Worm (Caenorhabditis elegans) whole organism, young adult: ENCODE results near the gene Y51H7BR.8.
A peak's percentile ranks its signal among the peaks of the same experiment; 100 is the strongest.

Experiments used
- D2030.7 ChIP-seq: fragments of 200-800 bp; sonication (Bioruptor generic); IDR thresholded peaks from 2 replicates; pipeline ENCODE4 v1.3.6; 2022; ENCODE audit warnings: missing genetic modification reagents, missing genetic modification characterization, missing compliant biosample characterization
- F33H1.4 ChIP-seq: fragments of 200-800 bp; sonication (Bioruptor generic); IDR thresholded peaks from 2 replicates; pipeline ENCODE4 v1.3.6; 2022; ENCODE audit warnings: missing genetic modification reagents, missing genetic modification characterization, missing compliant biosample characterization
- F55B11.4 ChIP-seq: sonication (generic microtip); optimal IDR thresholded peaks from 2 replicates; lab custom pipeline; 2016; ENCODE audit warnings: missing compliant biosample characterization, missing genetic modification characterization, borderline replicate concordance; ENCODE audit not compliant: insufficient read depth
- Y53F4B.3 ChIP-seq: fragments of 200-800 bp; sonication (Bioruptor generic); IDR thresholded peaks from 2 replicates; pipeline ENCODE4 v1.3.6; 2022; ENCODE audit warnings: missing genetic modification reagents, missing genetic modification characterization, missing compliant biosample characterization
- Y53G8AR.9 ChIP-seq: fragments of 200-800 bp; sonication (Bioruptor generic); conservative IDR thresholded peaks from 2 replicates; pipeline ENCODE4 v1.3.6; 2022; ENCODE audit warnings: missing genetic modification reagents, missing genetic modification characterization, missing compliant biosample characterization
- Y95B8A.8 ChIP-seq: fragments of 200-800 bp; sonication (Bioruptor generic); IDR thresholded peaks from 2 replicates; pipeline ENCODE4 v1.3.6; 2022; ENCODE audit warnings: missing genetic modification reagents, missing genetic modification characterization, missing compliant biosample characterization
- ama-1 ChIP-seq, 3 experiments: fragments of 150-350 bp in 1 of 3; sonication (generic microtip) in 2 of 3; optimal IDR thresholded peaks; 2 replicates each; lab custom pipeline; 2014 to 2018; ENCODE audit warnings: missing biosample characterization in 2 of 3, missing genetic modification characterization in 2 of 3, missing genetic modification reagents in 2 of 3
- aptf-2 ChIP-seq: fragments of 200-800 bp; sonication (Bioruptor generic); conservative IDR thresholded peaks from 2 replicates; pipeline ENCODE4 v1.3.6; 2022; ENCODE audit warnings: missing genetic modification reagents, missing genetic modification characterization, missing compliant biosample characterization
- athp-1 ChIP-seq: sonication (generic microtip); optimal IDR thresholded peaks from 2 replicates; lab custom pipeline; 2017; ENCODE audit warnings: mild to moderate bottlenecking, missing genetic modification characterization, missing compliant biosample characterization
- attf-5 ChIP-seq: fragments of 200-800 bp; sonication (Bioruptor generic); optimal IDR thresholded peaks from 2 replicates; lab custom pipeline; 2018; ENCODE audit warnings: mild to moderate bottlenecking, missing genetic modification characterization, missing compliant biosample characterization
- attf-6 ChIP-seq: fragments of 200-800 bp; sonication (Bioruptor generic); IDR thresholded peaks from 2 replicates; pipeline ENCODE4 v1.3.6; 2022; ENCODE audit warnings: missing genetic modification reagents, missing genetic modification characterization, missing compliant biosample characterization
- bed-2 ChIP-seq: fragments of 200-800 bp; sonication (Bioruptor generic); IDR thresholded peaks from 2 replicates; pipeline ENCODE4 v1.3.6; 2022; ENCODE audit warnings: missing genetic modification reagents, missing genetic modification characterization, missing compliant biosample characterization
- cebp-1 ChIP-seq, 2 experiments: fragments of 200-800 bp in 1 of 2; sonication (Bioruptor generic) in 1 of 2; sonication (generic microtip) in 1 of 2; IDR thresholded peaks in 1 of 2; optimal IDR thresholded peaks in 1 of 2; 2 replicates each; pipeline versions ENCODE4 v1.3.6 to Lab custom; 2017 to 2022; ENCODE audit warnings: missing compliant biosample characterization in 2 of 2, missing genetic modification characterization in 2 of 2, mild to moderate bottlenecking in 1 of 2, missing genetic modification reagents in 1 of 2, moderate library complexity in 1 of 2
- cebp-2 ChIP-seq: fragments of 200-800 bp; sonication (Bioruptor generic); IDR thresholded peaks from 2 replicates; pipeline ENCODE4 v1.3.6; 2022; ENCODE audit warnings: missing genetic modification characterization, missing compliant biosample characterization
- ceh-40 ChIP-seq: fragments of 200-800 bp; sonication (Bioruptor generic); IDR thresholded peaks from 2 replicates; pipeline ENCODE4 v1.3.6; 2022; ENCODE audit warnings: missing genetic modification characterization, missing compliant biosample characterization
- die-1 ChIP-seq: sonication (generic microtip); optimal IDR thresholded peaks from 2 replicates; lab custom pipeline; 2016; ENCODE audit warnings: missing genotype, mild to moderate bottlenecking, missing genetic modification characterization, missing compliant biosample characterization
- dox-1 ChIP-seq: fragments of 200-800 bp; sonication (Bioruptor generic); IDR thresholded peaks from 2 replicates; pipeline ENCODE4 v1.3.6; 2022; ENCODE audit warnings: missing genetic modification reagents, missing genetic modification characterization, missing compliant biosample characterization
- efl-1 ChIP-seq: fragments of 150-350 bp; optimal IDR thresholded peaks from 2 replicates; lab custom pipeline; 2014; ENCODE audit warnings: missing biosample characterization, missing genetic modification reagents, missing genetic modification characterization
- hlh-26 ChIP-seq: fragments of 200-800 bp; sonication (Bioruptor generic); conservative IDR thresholded peaks from 2 replicates; pipeline ENCODE4 v1.3.6; 2022; ENCODE audit warnings: missing genetic modification reagents, missing genetic modification characterization, missing compliant biosample characterization
- hmg-20 ChIP-seq: fragments of 200-800 bp; sonication (Bioruptor generic); IDR thresholded peaks from 2 replicates; pipeline ENCODE4 v1.3.6; 2022; ENCODE audit warnings: missing genetic modification reagents, missing genetic modification characterization, missing compliant biosample characterization
- hrde-1 ChIP-seq: sonication (generic microtip); optimal IDR thresholded peaks from 2 replicates; lab custom pipeline; 2016; ENCODE audit warnings: missing genetic modification characterization, mild to moderate bottlenecking, missing compliant biosample characterization, moderate library complexity, missing genotype, missing genetic modification reagents, borderline replicate concordance
- hsf-1 ChIP-seq: fragments of 200-800 bp; sonication (Bioruptor generic); IDR thresholded peaks from 2 replicates; pipeline ENCODE4 v1.3.6; 2022; ENCODE audit warnings: missing genetic modification reagents, missing genetic modification characterization, missing compliant biosample characterization
- lag-1 ChIP-seq: fragments of 200-800 bp; sonication (Bioruptor generic); IDR thresholded peaks from 2 replicates; pipeline ENCODE4 v1.3.6; 2022; ENCODE audit warnings: missing genetic modification reagents, missing genetic modification characterization, missing compliant biosample characterization
- lin-40 ChIP-seq: sonication (generic microtip); optimal IDR thresholded peaks from 2 replicates; lab custom pipeline; 2016; ENCODE audit warnings: missing genetic modification characterization, mild to moderate bottlenecking, missing compliant biosample characterization, missing genotype, missing genetic modification reagents
- lin-54 ChIP-seq: fragments of 200-800 bp; sonication (Bioruptor generic); optimal IDR thresholded peaks from 2 replicates; lab custom pipeline; 2018; ENCODE audit warnings: mild to moderate bottlenecking, missing genetic modification characterization, missing compliant biosample characterization
- lir-1 ChIP-seq: fragments of 200-800 bp; sonication (Bioruptor generic); conservative IDR thresholded peaks from 2 replicates; pipeline ENCODE4 v1.3.6; 2022; ENCODE audit warnings: missing genetic modification reagents, missing genetic modification characterization, missing compliant biosample characterization
- lsl-1 ChIP-seq: fragments of 200-800 bp; sonication (Bioruptor generic); optimal IDR thresholded peaks from 2 replicates; lab custom pipeline; 2018; ENCODE audit warnings: mild to moderate bottlenecking, missing genetic modification characterization, moderate library complexity, missing compliant biosample characterization
- madf-6 ChIP-seq: fragments of 200-800 bp; sonication (Bioruptor generic); IDR thresholded peaks from 2 replicates; pipeline ENCODE4 v1.3.6; 2022; ENCODE audit warnings: missing genetic modification reagents, missing genetic modification characterization, missing compliant biosample characterization
- madf-8 ChIP-seq: fragments of 200-800 bp; sonication (Bioruptor generic); conservative IDR thresholded peaks from 2 replicates; pipeline ENCODE4 v1.3.6; 2022; ENCODE audit warnings: missing genetic modification reagents, missing genetic modification characterization, missing compliant biosample characterization
- mcd-1 ChIP-seq: fragments of 200-800 bp; sonication (Bioruptor generic); IDR thresholded peaks from 2 replicates; pipeline ENCODE4 v1.3.6; 2022; ENCODE audit warnings: missing genetic modification reagents, missing genetic modification characterization, missing compliant biosample characterization
- mel-28 ChIP-seq: sonication (generic microtip); optimal IDR thresholded peaks from 2 replicates; lab custom pipeline; 2016; ENCODE audit warnings: borderline replicate concordance, mild to moderate bottlenecking, missing genetic modification characterization, missing compliant biosample characterization
- mes-4 ChIP-seq: sonication (generic microtip); optimal IDR thresholded peaks from 2 replicates; lab custom pipeline; 2016; ENCODE audit warnings: missing genotype, missing genetic modification characterization, missing compliant biosample characterization
- nhr-90 ChIP-seq: sonication (generic microtip); optimal IDR thresholded peaks from 2 replicates; lab custom pipeline; 2016; ENCODE audit warnings: missing genotype, mild to moderate bottlenecking, missing genetic modification characterization, missing compliant biosample characterization
- sdz-38 ChIP-seq: sonication (generic microtip); optimal IDR thresholded peaks from 2 replicates; lab custom pipeline; 2016; ENCODE audit warnings: missing genotype, missing genetic modification characterization, missing compliant biosample characterization
- somi-1 ChIP-seq: fragments of 200-800 bp; sonication (Bioruptor generic); optimal IDR thresholded peaks from 2 replicates; lab custom pipeline; 2018; ENCODE audit warnings: mild to moderate bottlenecking, missing genetic modification characterization, missing compliant biosample characterization
- tlf-1 ChIP-seq: fragments of 200-800 bp; sonication (Bioruptor generic); optimal IDR thresholded peaks from 2 replicates; lab custom pipeline; 2018; ENCODE audit warnings: mild to moderate bottlenecking, missing genetic modification characterization, missing compliant biosample characterization
- unc-62 ChIP-seq: fragments of 150-350 bp; optimal IDR thresholded peaks from 2 replicates; lab custom pipeline; 2014; ENCODE audit warnings: missing biosample characterization, missing genetic modification reagents, missing genetic modification characterization
- xnd-1 ChIP-seq: sonication (generic microtip); optimal IDR thresholded peaks from 2 replicates; lab custom pipeline; 2016; ENCODE audit warnings: missing genotype, missing genetic modification reagents, missing genetic modification characterization, missing compliant biosample characterization
- zfh-2 ChIP-seq: fragments of 200-800 bp; sonication (Bioruptor generic); conservative IDR thresholded peaks from 2 replicates; pipeline ENCODE4 v1.3.6; 2022; ENCODE audit warnings: missing genetic modification reagents, missing genetic modification characterization, missing compliant biosample characterization
- ztf-25 ChIP-seq: fragments of 200-800 bp; sonication (Bioruptor generic); IDR thresholded peaks from 2 replicates; pipeline ENCODE4 v1.3.6; 2022; ENCODE audit warnings: missing genetic modification reagents, missing genetic modification characterization, missing compliant biosample characterization
- ztf-28 ChIP-seq: fragments of 200-800 bp; sonication (Bioruptor generic); IDR thresholded peaks from 2 replicates; pipeline ENCODE4 v1.3.6; 2022; ENCODE audit warnings: missing genetic modification reagents, missing genetic modification characterization, missing compliant biosample characterization
- ztf-6 ChIP-seq: fragments of 200-800 bp; sonication (Bioruptor generic); IDR thresholded peaks from 2 replicates; pipeline ENCODE4 v1.3.6; 2022; ENCODE audit warnings: missing genetic modification reagents, missing genetic modification characterization, missing compliant biosample characterization

Gene Y51H7BR.8

ce11 chrII:1490813-1491212, 28.2 kb upstream of the Y51H7BR.8 start (continued):
- TF ChIP-seq nhr-90 (no peak), F55B11.4 (tag; lab: Kevin White, UChicago) (no peak)

DNA sequence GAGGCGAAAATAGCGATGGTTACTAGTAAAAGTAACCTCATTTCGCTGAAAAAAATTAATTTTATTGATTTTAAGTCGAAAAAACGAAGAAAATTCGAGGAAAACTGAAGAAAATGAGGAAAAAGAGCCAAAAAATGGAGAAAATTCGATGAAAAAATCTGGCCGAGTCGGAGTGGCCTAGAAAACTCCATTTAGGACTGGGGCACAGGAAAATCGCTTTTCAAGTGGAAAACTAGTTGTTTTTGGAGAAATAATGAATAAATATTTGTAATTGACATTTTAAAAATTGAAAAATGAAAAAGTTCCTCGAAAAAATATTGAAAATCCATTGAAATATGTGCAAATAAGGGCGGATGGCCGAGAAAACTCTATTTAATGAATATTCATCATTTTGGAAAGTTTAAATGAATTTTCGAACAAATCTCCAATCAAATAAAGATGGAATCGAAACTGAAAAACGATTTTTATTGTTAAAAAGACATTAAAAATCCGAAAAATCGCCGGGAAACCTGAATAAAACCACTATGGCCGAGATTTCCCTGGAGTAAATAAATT, 18.7 kb upstream of the Y51H7BR.8 start, which contains the start of gene emc-1:
Gene emc-1 (minus strand): TSS at position 45 of the 555 bp plus-strand sequence.
- TF ChIP-seq zfh-2 (GFP tag; lab: Robert Waterston, UW): no peak
- TF ChIP-seq cebp-2 (GFP tag; lab: Robert Waterston, UW): no peak
- no peak for TF ChIP-seq attf-6 (GFP tag; lab: Robert Waterston, UW)
- no peak for TF ChIP-seq sdz-38
- no peak for TF ChIP-seq attf-5 (GFP tag; lab: Kevin White, UChicago)
- TF ChIP-seq dox-1 (GFP tag; lab: Robert Waterston, UW): no peak
- TF ChIP-seq Y95B8A.8 (GFP tag; lab: Robert Waterston, UW): no peak
- TF ChIP-seq ceh-40 (GFP tag; lab: Robert Waterston, UW): no peak
- TF ChIP-seq lir-1 (GFP tag; lab: Robert Waterston, UW): no peak
- no peak for TF ChIP-seq ztf-28 (GFP tag; lab: Robert Waterston, UW)
- no peak for TF ChIP-seq cebp-1 (GFP tag; IDR thresholded peaks at IDR 0.05; lab: Robert Waterston, UW)
- TF ChIP-seq cebp-1 (tag; optimal IDR thresholded peaks at IDR 0.05; lab: Kevin White, UChicago): no peak
- TF ChIP-seq athp-1 (tag; lab: Kevin White, UChicago): no peak
- no peak for TF ChIP-seq mes-4 (tag; lab: Kevin White, UChicago)
- TF ChIP-seq unc-62 (GFP tag; lab: Kevin White, UChicago): no peak
- no peak for TF ChIP-seq hsf-1 (GFP tag; lab: Robert Waterston, UW)
- no peak for TF ChIP-seq lag-1 (GFP tag; lab: Robert Waterston, UW)
- TF ChIP-seq ztf-6 (GFP tag; lab: Robert Waterston, UW): no peak
- no peak for TF ChIP-seq Y53G8AR.9 (GFP tag; lab: Robert Waterston, UW)
- TF ChIP-seq, all 124 proteins: peak for 0

DNA sequence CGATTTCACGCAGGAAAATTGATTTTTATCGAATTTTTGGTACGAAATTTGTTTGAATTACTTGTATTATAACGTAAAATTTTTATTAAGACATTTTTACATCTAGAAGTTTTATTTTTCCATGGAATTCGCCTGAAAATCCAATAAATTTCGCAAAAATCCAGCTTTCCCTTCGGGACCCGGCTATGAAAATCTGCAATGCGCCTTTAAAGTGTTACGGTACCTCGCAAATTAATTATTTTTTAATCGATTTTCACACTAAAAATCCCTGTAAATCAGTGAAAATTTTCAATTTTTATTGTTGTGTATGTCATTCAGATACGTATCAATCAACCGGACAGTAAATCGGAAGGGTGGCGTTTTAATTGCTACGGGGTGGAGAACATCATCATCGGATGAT, 18.1 kb upstream of the Y51H7BR.8 start:
- TF ChIP-seq lsl-1 (GFP tag; lab: Kevin White, UChicago) (peak; percentile 85), madf-6 (GFP tag; lab: Robert Waterston, UW) (peak; percentile 81), mcd-1 (GFP tag; lab: Robert Waterston, UW) (peak; percentile 44; the same call in 1 of the 2 replicates), madf-8 (peak; percentile 58), efl-1 (peak; percentile 4), xnd-1 (tag; lab: Kevin White, UChicago) (peak; percentile 87), lin-54 (GFP tag; lab: Kevin White, UChicago) (peak; percentile 26), ztf-25 (no peak), hrde-1 (tag; lab: Kevin White, UChicago) (no peak), D2030.7 (peak; percentile 60), F33H1.4 (GFP tag; lab: Robert Waterston, UW) (peak; percentile 87)

- TF ChIP-seq mel-28 (no peak), die-1 (no peak), hlh-26 (GFP tag; lab: Robert Waterston, UW) (no peak), lag-1 (GFP tag; lab: Robert Waterston, UW) (no peak), lin-40 (tag; lab: Kevin White, UChicago) (peak; percentile 2), somi-1 (GFP tag; lab: Kevin White, UChicago) (peak; percentile 84), tlf-1 (GFP tag; lab: Kevin White, UChicago) (no peak), aptf-2 (GFP tag; lab: Robert Waterston, UW) (no peak), mcd-1 (GFP tag; lab: Robert Waterston, UW) (0 out of 2 replicates have a peak, but pooled peaks have one; percentile 17), hmg-20 (GFP tag; lab: Robert Waterston, UW) (no peak), bed-2 (GFP tag; lab: Robert Waterston, UW) (no peak), Y53F4B.3 (GFP tag; lab: Robert Waterston, UW) (no peak), sdz-38 (no peak), ama-1 (optimal IDR thresholded peaks at IDR 0.05; lab: Kevin White, UChicago) (no peak), ama-1 (GFP tag; optimal IDR thresholded peaks at IDR 0.05; lab: Kevin White, UChicago) (no peak)
Measured at ce11 chrII:1501614-1502355, 17.2 kb upstream of the Y51H7BR.8 start.
